Worm (Caenorhabditis elegans) whole organism, mixed stage, embryonic: ENCODE measurements around the gene Y39F10A.3.

Experiments used
- M03D4.4 ChIP-seq: sonication (generic microtip); optimal IDR thresholded peaks from 2 replicates; lab custom pipeline; 2017; ENCODE audit warnings: mild to moderate bottlenecking, missing genetic modification characterization, missing compliant biosample characterization
- bed-3 ChIP-seq: fragments of 200-800 bp; sonication (Bioruptor generic); optimal IDR thresholded peaks from 3 replicates; lab custom pipeline; 2018; ENCODE audit warnings: mild to moderate bottlenecking, missing genetic modification characterization, moderate library complexity, missing compliant biosample characterization
- blmp-1 ChIP-seq: fragments of 150-350 bp; optimal IDR thresholded peaks from 2 replicates; lab custom pipeline; 2014; ENCODE audit warnings: missing biosample characterization, missing genetic modification characterization
- ceh-39 ChIP-seq: fragments of 150-350 bp; optimal IDR thresholded peaks from 2 replicates; lab custom pipeline; 2014; ENCODE audit warnings: missing biosample characterization, missing genetic modification characterization
- ceh-43 ChIP-seq: fragments of 200-800 bp; sonication (Bioruptor generic); optimal IDR thresholded peaks from 2 replicates; lab custom pipeline; 2018; ENCODE audit warnings: mild to moderate bottlenecking, missing genetic modification characterization, moderate library complexity, missing compliant biosample characterization
- ceh-83 ChIP-seq: fragments of 200-800 bp; sonication (Bioruptor generic); optimal IDR thresholded peaks from 2 replicates; lab custom pipeline; 2018; ENCODE audit warnings: mild to moderate bottlenecking, missing genetic modification characterization, missing compliant biosample characterization
- cnd-1 ChIP-seq: fragments of 200-800 bp; sonication (Bioruptor generic); optimal IDR thresholded peaks from 2 replicates; lab custom pipeline; 2018; ENCODE audit warnings: mild to moderate bottlenecking, missing genetic modification characterization, missing compliant biosample characterization
- drap-1 ChIP-seq: fragments of 200-800 bp; sonication (Bioruptor generic); optimal IDR thresholded peaks from 3 replicates; lab custom pipeline; 2018; ENCODE audit warnings: mild to moderate bottlenecking, missing genetic modification characterization, missing compliant biosample characterization
- elt-1 ChIP-seq: sonication (generic microtip); optimal IDR thresholded peaks from 2 replicates; lab custom pipeline; 2017; ENCODE audit warnings: missing genetic modification characterization, mild to moderate bottlenecking, missing compliant biosample characterization, antibody characterized with exemption, moderate library complexity, borderline replicate concordance; ENCODE audit not compliant: insufficient read depth
- elt-3 ChIP-seq: fragments of 150-350 bp; optimal IDR thresholded peaks from 2 replicates; lab custom pipeline; 2014; ENCODE audit warnings: missing biosample characterization, missing genetic modification characterization
- flh-1 ChIP-seq: fragments of 200-800 bp; sonication (Bioruptor generic); optimal IDR thresholded peaks from 2 replicates; lab custom pipeline; 2018; ENCODE audit warnings: mild to moderate bottlenecking, missing genetic modification characterization, moderate library complexity, missing compliant biosample characterization
- lin-13 ChIP-seq: fragments of 150-350 bp; optimal IDR thresholded peaks from 2 replicates; lab custom pipeline; 2014; ENCODE audit warnings: missing biosample characterization, missing genetic modification characterization
- lin-32 ChIP-seq: fragments of 200-800 bp; sonication (Bioruptor generic); optimal IDR thresholded peaks from 2 replicates; lab custom pipeline; 2018; ENCODE audit warnings: mild to moderate bottlenecking, missing genetic modification characterization, missing compliant biosample characterization
- lsy-2 ChIP-seq: fragments of 150-350 bp; optimal IDR thresholded peaks from 2 replicates; lab custom pipeline; 2014; ENCODE audit warnings: missing biosample characterization, missing genetic modification characterization
- mab-5 ChIP-seq: fragments of 150-350 bp; optimal IDR thresholded peaks from 2 replicates; lab custom pipeline; 2014; ENCODE audit warnings: missing biosample characterization, missing genetic modification characterization
- mep-1 ChIP-seq: fragments of 150-350 bp; optimal IDR thresholded peaks from 2 replicates; lab custom pipeline; 2017; ENCODE audit warnings: missing biosample characterization, missing genetic modification reagents, missing genetic modification characterization, inconsistent platforms
- mls-2 ChIP-seq: sonication (generic microtip); optimal IDR thresholded peaks from 2 replicates; lab custom pipeline; 2016; ENCODE audit warnings: mild to moderate bottlenecking, missing genetic modification characterization, moderate library complexity, missing compliant biosample characterization
- nhr-2 ChIP-seq: fragments of 150-350 bp; optimal IDR thresholded peaks from 2 replicates; lab custom pipeline; 2014; ENCODE audit warnings: missing biosample characterization, missing genetic modification characterization
- nhr-237 ChIP-seq: fragments of 150-350 bp; optimal IDR thresholded peaks from 2 replicates; lab custom pipeline; 2014; ENCODE audit warnings: missing biosample characterization, missing genetic modification characterization
- nhr-28 ChIP-seq: fragments of 150-350 bp; optimal IDR thresholded peaks from 2 replicates; lab custom pipeline; 2014; ENCODE audit warnings: missing biosample characterization, missing genetic modification characterization
- nhr-76 ChIP-seq: sonication (generic microtip); optimal IDR thresholded peaks from 2 replicates; lab custom pipeline; 2017; ENCODE audit warnings: missing biosample characterization, missing genetic modification characterization
- pha-4 ChIP-seq: fragments of 150-350 bp; optimal IDR thresholded peaks from 2 replicates; lab custom pipeline; 2018; ENCODE audit warnings: missing biosample characterization, missing genetic modification reagents, missing genetic modification characterization
- sem-2 ChIP-seq: fragments of 200-800 bp; sonication (Bioruptor generic); optimal IDR thresholded peaks from 2 replicates; lab custom pipeline; 2018; ENCODE audit warnings: mild to moderate bottlenecking, missing genetic modification characterization, missing compliant biosample characterization
- snpc-4 ChIP-seq: fragments of 150-350 bp; optimal IDR thresholded peaks from 2 replicates; lab custom pipeline; 2014; ENCODE audit warnings: missing biosample characterization, missing genetic modification characterization
- tbx-8 ChIP-seq: fragments of 200-800 bp; sonication (Bioruptor generic); optimal IDR thresholded peaks from 2 replicates; lab custom pipeline; 2018; ENCODE audit warnings: mild to moderate bottlenecking, missing genetic modification characterization, moderate library complexity, missing compliant biosample characterization
- unc-39 ChIP-seq: fragments of 150-350 bp; optimal IDR thresholded peaks from 2 replicates; lab custom pipeline; 2014; ENCODE audit warnings: missing biosample characterization, missing genetic modification characterization
- unc-62 ChIP-seq: fragments of 150-350 bp; optimal IDR thresholded peaks from 2 replicates; lab custom pipeline; 2014; ENCODE audit warnings: missing biosample characterization, missing genetic modification reagents, missing genetic modification characterization
- zip-8 ChIP-seq: fragments of 150-350 bp; optimal IDR thresholded peaks from 2 replicates; lab custom pipeline; 2014; ENCODE audit warnings: missing biosample characterization, missing genetic modification characterization
- ztf-11 ChIP-seq: fragments of 150-350 bp; optimal IDR thresholded peaks from 2 replicates; lab custom pipeline; 2014; ENCODE audit warnings: missing biosample characterization, missing genetic modification characterization

Y39F10A.3 gene

DNA sequence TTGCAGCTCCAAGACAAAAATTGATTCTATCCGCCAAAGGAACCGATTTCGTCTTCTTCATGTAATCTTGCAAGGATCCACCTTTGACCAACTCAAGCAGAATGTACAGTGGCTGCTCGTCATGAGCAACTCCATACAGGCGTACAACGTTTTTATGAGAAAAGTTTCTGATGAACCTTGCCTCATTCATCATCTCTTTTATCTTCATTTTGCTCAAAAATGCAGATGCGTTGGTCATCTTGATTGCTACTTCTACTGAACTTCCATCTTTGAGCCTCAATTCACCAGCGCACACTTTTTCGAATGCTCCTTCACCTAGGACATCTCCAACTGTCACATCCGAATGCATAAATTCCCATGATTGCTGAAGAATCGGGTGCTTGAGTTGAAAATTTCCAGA lies 14.1 kb upstream of the Y39F10A.3 start:
- TF ChIP-seq ztf-11: no peak
- TF ChIP-seq flh-1: no peak
- TF ChIP-seq mab-5 (tag; lab: Kevin White, UChicago): no peak
- TF ChIP-seq nhr-2 (tag; lab: Kevin White, UChicago): no peak
- TF ChIP-seq ceh-43: no peak
- TF ChIP-seq mls-2 (tag; lab: Kevin White, UChicago): no peak
- TF ChIP-seq blmp-1 (tag; lab: Kevin White, UChicago): no peak
- no peak for TF ChIP-seq cnd-1 (tag; lab: Kevin White, UChicago)
- no peak for TF ChIP-seq tbx-8 (GFP tag; lab: Kevin White, UChicago)

DNA sequence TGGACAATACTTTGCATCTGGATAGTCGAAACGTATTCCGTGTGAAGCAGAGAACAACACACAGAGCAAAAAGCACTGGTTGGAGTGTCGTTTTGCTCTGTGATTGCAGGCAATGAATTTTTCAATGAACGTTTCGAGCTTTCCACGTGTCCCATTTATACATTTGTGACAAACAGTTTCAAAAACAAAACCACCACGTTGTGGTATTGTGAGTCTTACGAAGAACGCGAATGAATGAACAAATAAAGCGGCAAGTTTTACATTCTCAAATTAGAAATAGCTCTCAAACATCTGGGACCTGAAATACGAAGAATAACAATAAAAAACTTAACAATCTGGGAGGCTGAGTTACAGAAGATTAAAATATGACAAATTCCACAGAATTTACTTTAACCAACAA lies 9.0 kb upstream of the Y39F10A.3 start, which contains the start of gene F46F5.1:
Gene F46F5.1 (minus strand): TSS at position 101 of the 400 bp plus-strand sequence.
- TF ChIP-seq bed-3 (GFP tag; lab: Kevin White, UChicago) (no peak), mls-2 (tag; lab: Kevin White, UChicago) (no peak), tbx-8 (GFP tag; lab: Kevin White, UChicago) (no peak), ztf-11 (no peak), lin-13 (no peak), lin-32 (GFP tag; lab: Kevin White, UChicago) (no peak), unc-62 (no peak), mep-1 (tag; lab: Kevin White, UChicago) (no peak), unc-39 (tag; lab: Kevin White, UChicago) (no peak), sem-2 (GFP tag; lab: Kevin White, UChicago) (no peak), nhr-237 (tag; lab: Kevin White, UChicago) (no peak), flh-1 (no peak), ceh-43 (no peak), blmp-1 (tag; lab: Kevin White, UChicago) (no peak), zip-8 (tag; lab: Kevin White, UChicago) (no peak), nhr-28 (no peak)

ce11 chrII:788139-788538 lies 5.3 kb upstream of the Y39F10A.3 start, which contains the start of gene F46F5.15:
F46F5.15 (plus strand) TSS chrII:788439.
- TF ChIP-seq cnd-1 (tag; lab: Kevin White, UChicago): no peak
- TF ChIP-seq unc-39 (tag; lab: Kevin White, UChicago): no peak
- TF ChIP-seq ceh-39 (tag; lab: Kevin White, UChicago): no peak
- no peak for TF ChIP-seq M03D4.4 (tag; lab: Kevin White, UChicago)
- TF ChIP-seq nhr-76 (tag; lab: Kevin White, UChicago): no peak
- no peak for TF ChIP-seq elt-1
- no peak for TF ChIP-seq mep-1 (tag; lab: Kevin White, UChicago)
- no peak for TF ChIP-seq ceh-83
- no peak for TF ChIP-seq tbx-8 (GFP tag; lab: Kevin White, UChicago)
- TF ChIP-seq lsy-2 (tag; lab: Kevin White, UChicago): no peak
- TF ChIP-seq zip-8 (tag; lab: Kevin White, UChicago): no peak
- no peak for TF ChIP-seq mab-5 (tag; lab: Kevin White, UChicago)
- TF ChIP-seq ceh-43: no peak
- no peak for TF ChIP-seq blmp-1 (tag; lab: Kevin White, UChicago)

DNA sequence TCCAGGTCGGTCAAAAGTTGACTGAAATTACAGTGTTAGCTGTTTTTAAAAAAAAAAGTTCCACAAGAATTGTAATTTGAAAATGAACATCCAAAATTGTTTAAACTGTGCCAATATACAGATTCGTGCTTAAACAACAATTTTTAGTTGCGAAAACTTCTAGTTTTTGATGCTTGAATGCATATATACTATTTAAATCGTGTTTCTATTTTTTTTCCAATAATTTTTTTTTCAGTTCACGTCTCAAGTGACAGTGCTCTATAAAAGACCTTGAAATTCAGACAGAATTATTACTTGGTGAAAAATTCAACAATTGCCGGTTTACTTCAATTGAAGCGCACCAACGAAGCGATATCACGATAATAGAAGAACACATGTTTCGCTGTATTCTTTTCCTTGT lies 4.1 kb upstream of the Y39F10A.3 start, which contains the start of gene F46F5.16:
Gene F46F5.16 (plus strand): TSS at position 301 of the 400 bp plus-strand sequence.
- TF ChIP-seq mab-5 (tag; lab: Kevin White, UChicago): no peak
- TF ChIP-seq pha-4 (tag; lab: Kevin White, UChicago): no peak
- TF ChIP-seq tbx-8 (GFP tag; lab: Kevin White, UChicago): no peak
- TF ChIP-seq zip-8 (tag; lab: Kevin White, UChicago): no peak
- TF ChIP-seq ceh-83: no peak
- TF ChIP-seq ztf-11: no peak
- no peak for TF ChIP-seq elt-3 (tag; lab: Kevin White, UChicago)
- TF ChIP-seq drap-1 (GFP tag; lab: Kevin White, UChicago): no peak
- TF ChIP-seq lin-32 (GFP tag; lab: Kevin White, UChicago): no peak
- TF ChIP-seq nhr-2 (tag; lab: Kevin White, UChicago): no peak

DNA sequence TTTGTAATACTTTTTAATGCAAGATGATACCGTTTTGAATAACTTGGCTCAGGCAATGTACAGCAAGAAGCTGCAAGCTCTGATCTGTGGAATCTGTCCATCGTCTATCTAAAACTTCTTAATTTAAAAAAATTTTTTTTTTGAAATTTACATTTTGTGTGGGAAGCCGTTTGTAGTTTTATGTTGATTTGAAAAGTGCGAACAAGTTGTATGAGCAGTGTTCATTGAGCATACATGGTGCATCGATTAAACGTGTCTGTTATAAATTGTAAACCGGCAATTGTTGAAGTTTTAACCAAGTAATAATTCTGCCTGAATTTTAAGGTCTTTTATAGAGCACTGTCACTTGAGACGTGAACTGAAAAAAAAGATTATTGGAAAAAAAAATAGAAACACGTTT lies 729 bp upstream of the Y39F10A.3 start, which contains the start of gene Y39F10A.6:
Gene Y39F10A.6 (minus strand): TSS at position 101 of the 400 bp plus-strand sequence.
- no peak for TF ChIP-seq bed-3 (GFP tag; lab: Kevin White, UChicago)
- no peak for TF ChIP-seq snpc-4 (tag; lab: Kevin White, UChicago)
- TF ChIP-seq unc-62: no peak
- TF ChIP-seq mep-1 (tag; lab: Kevin White, UChicago): no peak

DNA sequence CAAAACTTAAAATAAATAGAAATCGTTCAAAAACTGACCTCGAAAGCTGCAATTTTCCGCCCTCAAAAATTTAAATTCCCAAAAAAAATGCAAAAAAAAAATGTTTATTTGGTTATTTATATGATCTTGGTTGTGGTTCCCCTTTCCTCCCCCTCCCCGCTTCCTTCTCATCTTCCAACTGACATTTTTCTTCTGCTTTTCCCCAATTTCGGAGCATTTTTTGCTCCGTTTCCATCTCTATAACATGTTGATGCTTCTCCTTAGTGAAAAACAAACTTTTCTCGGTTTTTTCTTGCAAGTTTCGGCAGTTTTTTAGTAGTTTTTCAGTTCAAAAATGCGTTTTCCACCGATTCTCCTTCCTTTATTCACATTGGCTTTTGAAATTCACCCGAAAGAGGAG lies 7.8 kb downstream of the Y39F10A.3 start, which contains the start of gene Y39F10A.1:
Gene Y39F10A.1 (plus strand): TSS at position 301 of the 400 bp plus-strand sequence.
- TF ChIP-seq bed-3 (GFP tag; lab: Kevin White, UChicago) (no peak), elt-1 (no peak), unc-62 (no peak), pha-4 (tag; lab: Kevin White, UChicago) (no peak), lsy-2 (tag; lab: Kevin White, UChicago) (no peak), ceh-83 (no peak)
